Worm (Caenorhabditis elegans) whole organism, L3 larva: ENCODE data around the gene rog-1.

Experiments
- ZK546.5 ChIP-seq: sonication (generic microtip); optimal IDR thresholded peaks from 2 replicates; lab custom pipeline; 2017; ENCODE audit warnings: missing biosample characterization, missing genetic modification characterization
- elt-3 ChIP-seq, 3 experiments: fragments of 150-350 bp in 1 of 3; sonication (generic microtip) in 2 of 3; optimal IDR thresholded peaks; 2 replicates in 2 of 3; 4 replicates in 1 of 3; lab custom pipeline; 2014 to 2017; ENCODE audit warnings: missing biosample characterization in 3 of 3, missing genetic modification characterization in 3 of 3
- nfya-1 ChIP-seq: sonication (generic microtip); optimal IDR thresholded peaks from 2 replicates; lab custom pipeline; 2017; ENCODE audit warnings: missing genetic modification characterization, mild to moderate bottlenecking, missing compliant biosample characterization, antibody characterized with exemption, moderate library complexity; ENCODE audit not compliant: insufficient read depth
- nhr-237 ChIP-seq: fragments of 150-350 bp; optimal IDR thresholded peaks from 2 replicates; lab custom pipeline; 2014; ENCODE audit warnings: missing biosample characterization, missing genetic modification characterization
- nhr-76 ChIP-seq: fragments of 150-350 bp; sonication (generic microtip); optimal IDR thresholded peaks from 5 replicates; lab custom pipeline; 2014; ENCODE audit warnings: missing biosample characterization, missing genetic modification characterization
- tbx-2 ChIP-seq: sonication (generic microtip); optimal IDR thresholded peaks from 2 replicates; lab custom pipeline; 2016; ENCODE audit warnings: mild to moderate bottlenecking, missing genetic modification characterization, missing compliant biosample characterization
- unc-39 ChIP-seq: sonication (generic microtip); optimal IDR thresholded peaks from 4 replicates; lab custom pipeline; 2017; ENCODE audit warnings: missing biosample characterization, missing genetic modification characterization
- unc-62 ChIP-seq: fragments of 150-350 bp; sonication (generic microtip); optimal IDR thresholded peaks from 4 replicates; lab custom pipeline; 2014; ENCODE audit warnings: missing biosample characterization, missing genetic modification reagents, missing genetic modification characterization

DNA sequence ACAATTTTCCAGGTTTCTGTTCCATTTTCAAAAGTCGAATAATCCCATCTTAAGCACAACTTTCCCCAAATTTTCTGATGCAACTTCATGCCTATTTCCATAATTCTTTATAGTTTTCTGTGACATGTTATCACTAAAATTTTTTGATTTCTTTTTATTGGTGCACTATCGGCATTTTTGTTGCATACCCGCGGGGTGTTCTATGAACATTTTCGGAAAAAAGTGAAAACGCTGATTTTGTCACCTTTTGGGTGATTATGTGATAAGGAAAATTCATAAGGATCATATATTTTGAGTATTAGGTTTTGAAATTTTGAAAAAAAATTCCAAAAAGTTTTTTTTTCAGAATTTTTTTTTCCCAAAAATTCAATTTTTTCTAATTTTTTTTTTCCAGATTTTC lies 11.7 kb upstream of the rog-1 start, which contains the start of gene aat-7:
- no peak for TF ChIP-seq tbx-2 (tag; lab: Kevin White, UChicago)
- no peak for TF ChIP-seq unc-62
- TF ChIP-seq unc-39 (tag; lab: Kevin White, UChicago): no peak
- TF ChIP-seq ZK546.5 (tag; lab: Kevin White, UChicago): no peak
- no peak for TF ChIP-seq nhr-76 (tag; lab: Kevin White, UChicago)
- no peak for TF ChIP-seq nfya-1
- TF ChIP-seq nhr-237 (tag; lab: Kevin White, UChicago): no peak
- TF ChIP-seq elt-3 (tag; optimal IDR thresholded peaks at IDR 0.05; lab: Kevin White, UChicago): no peak
